Worm (Caenorhabditis elegans) whole organism, late embryonic: ENCODE data around the gene hpl-2.

Experiments
- F13H6.1 ChIP-seq: sonication (generic microtip); optimal IDR thresholded peaks from 2 replicates; lab custom pipeline; 2016; ENCODE audit warnings: missing genetic modification characterization, missing compliant biosample characterization
- K02D7.2 ChIP-seq: sonication (generic microtip); optimal IDR thresholded peaks from 2 replicates; lab custom pipeline; 2017; ENCODE audit warnings: mild to moderate bottlenecking, missing genetic modification characterization, missing compliant biosample characterization
- T23F11.4 ChIP-seq: fragments of 200-800 bp; sonication (Bioruptor generic); optimal IDR thresholded peaks from 2 replicates; lab custom pipeline; 2018; ENCODE audit warnings: mild to moderate bottlenecking, missing genetic modification characterization, missing compliant biosample characterization
- Y22D7AL.16 ChIP-seq: sonication (generic microtip); optimal IDR thresholded peaks from 2 replicates; lab custom pipeline; 2016; ENCODE audit warnings: missing genetic modification characterization, missing compliant biosample characterization
- ceh-14 ChIP-seq: sonication (generic microtip); optimal IDR thresholded peaks from 2 replicates; lab custom pipeline; 2016; ENCODE audit warnings: missing genotype, missing genetic modification characterization, missing compliant biosample characterization
- ceh-18 ChIP-seq: sonication (generic microtip); optimal IDR thresholded peaks from 2 replicates; lab custom pipeline; 2016; ENCODE audit warnings: missing genetic modification characterization, missing compliant biosample characterization
- ceh-19 ChIP-seq: fragments of 200-800 bp; sonication (Bioruptor generic); optimal IDR thresholded peaks from 2 replicates; lab custom pipeline; 2018; ENCODE audit warnings: mild to moderate bottlenecking, missing genetic modification characterization, missing compliant biosample characterization
- ceh-2 ChIP-seq: sonication (generic microtip); optimal IDR thresholded peaks from 2 replicates; lab custom pipeline; 2016; ENCODE audit warnings: missing genotype, missing genetic modification characterization, missing compliant biosample characterization
- ceh-24 ChIP-seq: sonication (generic microtip); optimal IDR thresholded peaks from 2 replicates; lab custom pipeline; 2016; ENCODE audit warnings: mild to moderate bottlenecking, missing genetic modification characterization, missing compliant biosample characterization
- ceh-48 ChIP-seq: sonication (generic microtip); optimal IDR thresholded peaks from 2 replicates; lab custom pipeline; 2016; ENCODE audit warnings: missing genetic modification characterization, inconsistent platforms, missing compliant biosample characterization
- ceh-6 ChIP-seq: fragments of 200-800 bp; sonication (Bioruptor generic); optimal IDR thresholded peaks from 2 replicates; lab custom pipeline; 2018; ENCODE audit warnings: mild to moderate bottlenecking, missing genetic modification characterization, missing compliant biosample characterization
- ceh-9 ChIP-seq: sonication (generic microtip); optimal IDR thresholded peaks from 2 replicates; lab custom pipeline; 2016; ENCODE audit warnings: mild to moderate bottlenecking, missing genetic modification characterization, inconsistent platforms, missing compliant biosample characterization
- che-1 ChIP-seq: sonication (generic microtip); optimal IDR thresholded peaks from 2 replicates; lab custom pipeline; 2016; ENCODE audit warnings: mild to moderate bottlenecking, missing genetic modification characterization, missing compliant biosample characterization
- dve-1 ChIP-seq: sonication (generic microtip); optimal IDR thresholded peaks from 2 replicates; lab custom pipeline; 2017; ENCODE audit warnings: antibody characterized with exemption, mild to moderate bottlenecking, missing genetic modification characterization, missing compliant biosample characterization
- ets-4 ChIP-seq: sonication (generic microtip); optimal IDR thresholded peaks from 2 replicates; lab custom pipeline; 2016; ENCODE audit warnings: missing genetic modification characterization, missing compliant biosample characterization
- eyg-1 ChIP-seq: sonication (generic microtip); optimal IDR thresholded peaks from 2 replicates; lab custom pipeline; 2016; ENCODE audit warnings: missing genotype, missing genetic modification characterization, missing compliant biosample characterization
- fkh-10 ChIP-seq: fragments of 150-350 bp; optimal IDR thresholded peaks from 2 replicates; lab custom pipeline; 2014; ENCODE audit warnings: missing biosample characterization, missing genetic modification reagents, missing genetic modification characterization
- gmeb-2 ChIP-seq: sonication (generic microtip); optimal IDR thresholded peaks from 2 replicates; lab custom pipeline; 2016; ENCODE audit warnings: missing genetic modification characterization, inconsistent platforms, missing compliant biosample characterization
- hlh-30 ChIP-seq: sonication (generic microtip); optimal IDR thresholded peaks from 2 replicates; lab custom pipeline; 2017; ENCODE audit warnings: antibody characterized with exemption, missing genetic modification characterization, missing compliant biosample characterization; ENCODE audit not compliant: insufficient read depth
- hlh-6 ChIP-seq: sonication (generic microtip); optimal IDR thresholded peaks from 2 replicates; lab custom pipeline; 2016; ENCODE audit warnings: missing genotype, missing genetic modification characterization, missing compliant biosample characterization
- hlh-8 ChIP-seq: sonication (generic microtip); optimal IDR thresholded peaks from 2 replicates; lab custom pipeline; 2016; ENCODE audit warnings: missing genotype, missing genetic modification characterization, missing compliant biosample characterization
- lim-6 ChIP-seq: sonication (generic microtip); optimal IDR thresholded peaks from 2 replicates; lab custom pipeline; 2016; ENCODE audit warnings: missing genetic modification characterization, missing compliant biosample characterization
- lin-11 ChIP-seq: fragments of 200-800 bp; sonication (Bioruptor generic); optimal IDR thresholded peaks from 2 replicates; lab custom pipeline; 2018; ENCODE audit warnings: mild to moderate bottlenecking, missing genetic modification characterization, missing compliant biosample characterization
- mec-3 ChIP-seq: sonication (generic microtip); optimal IDR thresholded peaks from 2 replicates; lab custom pipeline; 2016; ENCODE audit warnings: borderline replicate concordance, missing genetic modification characterization, missing compliant biosample characterization
- nfya-1 ChIP-seq: sonication (generic microtip); optimal IDR thresholded peaks from 2 replicates; lab custom pipeline; 2017; ENCODE audit warnings: missing genetic modification characterization, mild to moderate bottlenecking, missing compliant biosample characterization, antibody characterized with exemption, moderate library complexity
- nhr-11 ChIP-seq: fragments of 150-350 bp; optimal IDR thresholded peaks from 2 replicates; lab custom pipeline; 2014; ENCODE audit warnings: missing biosample characterization, missing genetic modification characterization
- nhr-232 ChIP-seq: sonication (generic microtip); optimal IDR thresholded peaks from 2 replicates; lab custom pipeline; 2016; ENCODE audit warnings: missing genetic modification characterization, missing compliant biosample characterization
- pat-9 ChIP-seq: fragments of 200-800 bp; sonication (Bioruptor generic); optimal IDR thresholded peaks from 2 replicates; lab custom pipeline; 2018; ENCODE audit warnings: mild to moderate bottlenecking, missing genetic modification characterization, moderate library complexity, missing compliant biosample characterization
- pax-1 ChIP-seq: fragments of 150-350 bp; optimal IDR thresholded peaks from 2 replicates; lab custom pipeline; 2014; ENCODE audit warnings: missing biosample characterization, missing genetic modification characterization
- pha-4 ChIP-seq: fragments of 150-350 bp; optimal IDR thresholded peaks from 2 replicates; lab custom pipeline; 2018; ENCODE audit warnings: missing biosample characterization, missing genetic modification reagents, missing genetic modification characterization
- pros-1 ChIP-seq: fragments of 150-350 bp; optimal IDR thresholded peaks from 2 replicates; lab custom pipeline; 2014; ENCODE audit warnings: missing biosample characterization, missing genetic modification reagents, missing genetic modification characterization
- ref-2 ChIP-seq: sonication (generic microtip); optimal IDR thresholded peaks from 2 replicates; lab custom pipeline; 2016; ENCODE audit warnings: missing genetic modification characterization, missing compliant biosample characterization
- sox-2 ChIP-seq: fragments of 200-800 bp; sonication (Bioruptor generic); IDR thresholded peaks from 2 replicates; pipeline ENCODE4 v1.3.6; 2022; ENCODE audit warnings: missing genetic modification reagents, missing genetic modification characterization, missing compliant biosample characterization
- sox-4 ChIP-seq: sonication (generic microtip); optimal IDR thresholded peaks from 2 replicates; lab custom pipeline; 2017; ENCODE audit warnings: mild to moderate bottlenecking, missing genetic modification characterization, inconsistent platforms, missing compliant biosample characterization
- unc-3 ChIP-seq, 2 experiments: fragments of 200-800 bp in 1 of 2; sonication (Bioruptor generic) in 1 of 2; sonication (generic microtip) in 1 of 2; conservative IDR thresholded peaks in 1 of 2; optimal IDR thresholded peaks in 1 of 2; 2 replicates each; pipeline versions ENCODE4 v1.3.6 to Lab custom; 2016 to 2022; ENCODE audit warnings: missing compliant biosample characterization in 2 of 2, missing genetic modification characterization in 2 of 2, missing genetic modification reagents in 1 of 2
- unc-42 ChIP-seq: sonication (generic microtip); optimal IDR thresholded peaks from 2 replicates; lab custom pipeline; 2016; ENCODE audit warnings: missing genotype, missing genetic modification characterization, missing compliant biosample characterization
- unc-86 ChIP-seq: sonication (generic microtip); optimal IDR thresholded peaks from 2 replicates; lab custom pipeline; 2016; ENCODE audit warnings: missing genetic modification characterization, missing compliant biosample characterization
- zip-5 ChIP-seq: sonication (generic microtip); optimal IDR thresholded peaks from 2 replicates; lab custom pipeline; 2016; ENCODE audit warnings: missing genetic modification characterization, missing compliant biosample characterization

hpl-2 gene

DNA sequence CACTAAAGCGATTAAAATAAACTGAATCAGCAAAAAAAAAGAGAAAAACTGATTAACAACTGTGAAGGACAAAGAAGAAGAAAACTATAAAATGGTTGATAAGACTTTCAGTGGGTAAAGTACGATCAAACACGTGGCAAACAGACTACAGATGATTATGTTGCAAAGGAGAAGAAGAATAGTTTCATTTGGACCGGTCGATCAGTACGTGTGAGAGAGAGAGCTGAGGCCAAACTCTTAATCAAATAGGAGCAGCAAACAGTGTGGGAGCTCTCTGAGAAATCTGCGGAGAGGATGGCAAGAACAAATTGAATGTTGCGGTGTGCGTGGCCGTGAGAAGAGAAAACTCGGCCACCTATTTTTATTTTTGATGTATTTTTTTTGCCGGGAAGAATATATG is 36.3 kb downstream of the hpl-2 start:
- TF ChIP-seq ets-4 = peak; percentile 4
- TF ChIP-seq ceh-24 (tag; lab: Kevin White, UChicago) = no peak

- TF ChIP-seq ceh-24 (tag; lab: Kevin White, UChicago) = no peak
- no peak for TF ChIP-seq fkh-10 (GFP tag; lab: Kevin White, UChicago)
- no peak for TF ChIP-seq ceh-18
- TF ChIP-seq dve-1 = no peak
Measured at ce11 chrIII:10718078-10718477, 37.3 kb downstream of the hpl-2 start.

DNA sequence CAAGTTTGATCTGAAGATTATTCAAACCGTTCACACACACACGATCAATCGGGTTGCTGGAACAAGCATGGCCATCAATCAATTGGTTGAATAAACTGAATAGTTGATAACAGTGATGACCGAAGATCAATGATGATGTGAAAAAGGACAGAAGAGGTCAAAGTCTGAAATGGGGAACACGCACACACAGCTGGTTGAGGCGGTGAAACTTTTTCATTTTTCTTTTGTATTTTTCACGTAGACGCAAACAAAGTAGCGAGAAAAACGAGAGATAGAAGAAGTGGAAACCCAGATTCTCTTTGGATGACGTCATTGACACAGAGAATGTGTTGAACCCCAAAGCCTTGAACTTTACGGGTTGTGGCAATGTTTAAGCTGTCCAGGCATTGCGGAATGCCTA is 37.9 kb downstream of the hpl-2 start:
- TF ChIP-seq unc-86 = no peak
- no peak for TF ChIP-seq ceh-18
- no peak for TF ChIP-seq hlh-6 (tag; lab: Kevin White, UChicago)
- no peak for TF ChIP-seq nhr-11
- TF ChIP-seq eyg-1 = no peak
- no peak for TF ChIP-seq K02D7.2
- no peak for TF ChIP-seq ceh-9 (tag; lab: Kevin White, UChicago)
- TF ChIP-seq mec-3 (tag; lab: Kevin White, UChicago) = no peak
- TF ChIP-seq ceh-24 (tag; lab: Kevin White, UChicago) = no peak
- TF ChIP-seq unc-3 (GFP tag; conservative IDR thresholded peaks at IDR 0.05; lab: Robert Waterston, UW) = no peak
- TF ChIP-seq unc-3 (tag; optimal IDR thresholded peaks at IDR 0.05; lab: Kevin White, UChicago) = no peak
- TF ChIP-seq zip-5 (tag; lab: Kevin White, UChicago) = no peak

DNA sequence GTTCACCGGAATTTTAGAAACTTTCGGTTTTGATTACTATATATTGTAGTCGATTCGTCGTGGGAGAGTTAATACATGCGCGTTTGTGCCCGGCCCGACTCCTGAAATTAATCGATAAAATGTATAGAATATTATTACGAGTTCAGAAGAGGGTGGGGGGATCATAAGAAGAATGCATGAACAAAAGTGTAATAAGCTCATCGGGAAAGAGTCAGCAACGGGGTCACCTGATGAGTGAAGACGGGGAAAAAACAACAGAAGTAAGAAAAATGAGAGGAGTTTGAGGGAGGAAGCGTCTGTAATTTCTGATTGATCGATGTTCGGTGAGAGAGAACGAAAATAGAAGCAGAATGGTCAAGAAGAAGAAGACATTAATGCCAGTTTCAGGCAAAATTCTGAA is 39.2 kb downstream of the hpl-2 start, which contains the start of gene W09D10.4:
TSS of gene W09D10.4 (minus strand) at position 101 of the 400 bp plus-strand sequence.
- TF ChIP-seq pax-1 (tag; lab: Kevin White, UChicago) = no peak
- no peak for TF ChIP-seq nhr-232 (tag; lab: Kevin White, UChicago)
- no peak for TF ChIP-seq lin-11

ce11 chrIII:10714541-10714940 is 40.8 kb downstream of the hpl-2 start:
- TF ChIP-seq ref-2 (no peak), gmeb-2 (tag; lab: Kevin White, UChicago) (no peak), che-1 (tag; lab: Kevin White, UChicago) (no peak), pros-1 (tag; lab: Kevin White, UChicago) (no peak), sox-2 (GFP tag; lab: Robert Waterston, UW) (no peak), ceh-48 (no peak), T23F11.4 (GFP tag; lab: Kevin White, UChicago) (no peak), ceh-6 (GFP tag; lab: Kevin White, UChicago) (no peak), ceh-24 (tag; lab: Kevin White, UChicago) (no peak), ceh-2 (tag; lab: Kevin White, UChicago) (no peak), unc-86 (no peak), ceh-14 (tag; lab: Kevin White, UChicago) (no peak), nfya-1 (tag; lab: Kevin White, UChicago) (no peak), hlh-30 (tag; lab: Kevin White, UChicago) (no peak), hlh-8 (no peak), F13H6.1 (tag; lab: Kevin White, UChicago) (no peak), K02D7.2 (no peak), lim-6 (no peak)

- TF ChIP-seq ceh-2 (tag; lab: Kevin White, UChicago) (no peak), nhr-11 (no peak), Y22D7AL.16 (tag; lab: Kevin White, UChicago) (no peak), pha-4 (tag; lab: Kevin White, UChicago) (no peak), dve-1 (no peak), pat-9 (tag; lab: Kevin White, UChicago) (no peak), sox-4 (no peak), mec-3 (tag; lab: Kevin White, UChicago) (no peak), unc-42 (tag; lab: Kevin White, UChicago) (no peak), ceh-18 (no peak), ceh-19 (GFP tag; lab: Kevin White, UChicago) (no peak)
- TF ChIP-seq, all 69 proteins: peak for 0
Measured at ce11 chrIII:10711192-10711673, 44.1 kb downstream of the hpl-2 start, which contains the start of gene W09D10.5. Gene W09D10.5 (minus strand): TSS chrIII:10711536.
